Worm (Caenorhabditis elegans): Measurements from ENCODE around the gene calu-1.

calu-1 gene

DNA sequence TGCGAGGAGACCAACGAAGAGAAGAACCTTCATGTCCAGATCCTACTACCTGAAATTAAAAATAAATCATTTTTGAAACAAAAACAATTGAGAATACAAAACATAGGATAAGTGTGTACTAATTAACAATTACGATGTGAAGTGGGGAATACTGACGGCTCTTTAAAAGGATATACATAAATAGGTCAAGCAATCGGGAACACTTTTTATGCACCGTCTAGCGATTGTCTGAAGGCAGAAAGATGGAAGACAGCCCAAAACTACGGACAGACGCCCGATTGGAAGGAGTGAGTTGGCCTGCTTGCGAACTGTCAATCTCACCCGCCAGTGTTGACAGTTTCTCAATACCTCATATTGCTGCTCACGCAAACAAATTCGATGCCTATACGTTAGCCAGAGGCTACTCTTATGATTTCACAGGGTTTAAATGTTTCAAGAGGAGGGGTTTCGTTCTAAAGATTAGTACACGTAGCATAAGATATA, at the start of gene calu-1:
Gene calu-1 (minus strand): TSS at position 51 of the 483 bp plus-strand sequence.
- no peak for TF ChIP-seq unc-62 (GFP tag; optimal IDR thresholded peaks at IDR 0.05)

DNA sequence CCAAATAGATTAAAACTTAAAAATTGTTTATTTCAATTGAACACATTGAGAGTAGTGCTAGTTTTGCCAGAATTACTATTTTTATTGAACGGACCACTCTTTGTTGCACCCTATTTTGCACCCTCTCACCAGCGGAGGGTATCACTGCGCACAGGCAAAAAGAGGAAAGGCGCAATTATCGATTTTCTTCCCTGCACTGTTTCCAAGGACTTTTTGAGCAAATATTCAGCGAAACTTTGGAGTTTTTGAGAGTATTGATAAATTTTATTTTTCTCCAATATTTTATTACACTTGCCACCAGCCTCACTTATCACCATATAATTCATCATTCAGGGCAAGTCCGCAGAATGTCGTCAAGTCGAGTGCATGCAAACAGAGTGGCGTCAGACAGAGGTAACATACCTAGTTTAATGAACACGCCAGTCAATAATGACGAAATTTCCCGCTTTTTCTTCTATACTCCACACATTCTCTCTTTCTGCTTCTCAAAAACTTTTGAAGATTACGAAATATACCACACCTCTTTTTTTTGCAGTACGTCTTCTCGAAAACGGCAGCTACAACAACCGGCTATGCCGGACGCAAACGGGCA, 47.4 kb upstream of the calu-1 start:
- TF ChIP-seq unc-62 (GFP tag; optimal IDR thresholded peaks at IDR 0.05) = no peak

DNA sequence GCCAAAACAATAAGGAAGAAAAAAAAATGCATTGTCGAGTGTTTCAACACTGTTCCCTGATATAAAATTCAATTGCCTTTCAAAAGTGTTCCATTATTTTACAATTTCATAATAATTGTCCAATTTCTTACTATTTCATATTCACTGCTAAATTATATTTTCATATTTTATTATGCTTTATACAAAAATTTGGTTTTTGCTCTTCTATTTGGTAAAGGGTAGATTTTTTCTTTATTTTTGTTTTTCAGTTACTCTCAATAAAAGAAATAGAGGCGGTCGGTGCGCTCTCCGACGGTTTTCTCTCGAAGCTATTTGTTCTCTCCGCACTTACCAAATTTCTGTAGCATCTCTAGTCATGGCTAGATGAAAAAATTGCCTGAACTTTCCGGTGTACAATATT, 46.9 kb upstream of the calu-1 start, which contains the start of gene sek-3:
Gene sek-3 (plus strand): TSS at position 301 of the 400 bp plus-strand sequence.
- no peak for TF ChIP-seq unc-62 (GFP tag; optimal IDR thresholded peaks at IDR 0.05)

DNA sequence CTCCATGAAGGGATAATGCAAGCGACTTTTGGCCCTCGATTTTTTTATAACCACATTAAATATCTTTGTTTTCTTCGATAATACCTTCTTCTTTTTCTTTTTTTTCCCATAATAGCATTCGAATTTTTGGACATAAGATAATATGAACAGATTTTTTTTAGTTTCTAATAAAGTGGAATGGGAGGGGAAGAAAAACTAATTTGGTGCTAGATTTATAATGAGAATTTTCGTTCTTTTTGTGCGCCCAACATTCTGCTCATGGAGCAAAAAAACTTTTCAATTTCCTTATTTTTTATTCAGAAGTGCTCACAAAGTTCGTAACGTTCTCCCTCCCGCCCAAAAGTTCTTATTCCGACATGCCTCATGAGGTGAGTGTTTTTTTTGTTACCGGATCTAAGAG, 45.1 kb upstream of the calu-1 start, which contains the start of gene ZC449.8:
Gene ZC449.8 (plus strand): TSS at position 301 of the 400 bp plus-strand sequence.
- no peak for TF ChIP-seq unc-62 (GFP tag; optimal IDR thresholded peaks at IDR 0.05)

DNA sequence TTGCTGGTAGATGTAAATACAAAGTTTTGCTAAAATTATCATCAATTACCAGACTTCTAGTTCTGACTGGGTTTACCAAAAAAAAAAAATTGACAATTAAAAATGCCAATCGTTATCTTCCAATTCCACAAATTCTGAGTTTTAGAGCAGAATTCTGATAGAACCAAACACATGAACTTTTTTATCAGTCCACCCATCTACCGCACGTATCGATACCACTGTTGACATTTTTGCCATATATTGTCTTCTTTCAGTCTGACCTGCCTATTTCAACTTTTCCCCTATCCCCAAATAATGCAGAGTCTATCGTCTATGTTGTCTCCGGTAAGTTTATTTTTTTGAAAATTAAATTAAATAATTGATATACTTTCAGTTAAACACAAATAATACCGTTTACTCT, 43.1 kb upstream of the calu-1 start, which contains the start of gene ZC449.7:
Gene ZC449.7 (plus strand): TSS at position 249 of the 400 bp plus-strand sequence.
- no peak for TF ChIP-seq unc-62 (GFP tag; optimal IDR thresholded peaks at IDR 0.05)

DNA sequence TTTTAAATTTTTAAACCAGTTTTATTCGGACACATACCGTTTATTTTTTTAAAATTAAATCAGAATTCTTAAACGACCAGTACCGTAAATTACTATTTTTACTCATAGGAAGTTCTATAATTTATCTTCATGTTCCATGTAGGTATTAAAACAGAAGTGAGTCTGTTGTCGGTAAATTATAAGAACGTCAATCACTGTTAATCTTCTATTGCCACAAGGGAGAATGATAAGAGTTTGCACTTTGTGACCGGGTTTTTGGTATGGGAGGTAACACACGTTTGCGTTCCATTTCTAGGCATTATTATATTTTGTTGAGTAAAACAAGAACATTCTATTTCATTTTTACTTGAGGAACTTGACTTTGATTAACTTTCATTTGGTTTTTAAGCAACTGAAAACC, 38.3 kb upstream of the calu-1 start, which contains the start of gene hsd-3:
Gene hsd-3 (plus strand): TSS at position 301 of the 400 bp plus-strand sequence.
- TF ChIP-seq unc-62 (GFP tag; optimal IDR thresholded peaks at IDR 0.05) = no peak

DNA sequence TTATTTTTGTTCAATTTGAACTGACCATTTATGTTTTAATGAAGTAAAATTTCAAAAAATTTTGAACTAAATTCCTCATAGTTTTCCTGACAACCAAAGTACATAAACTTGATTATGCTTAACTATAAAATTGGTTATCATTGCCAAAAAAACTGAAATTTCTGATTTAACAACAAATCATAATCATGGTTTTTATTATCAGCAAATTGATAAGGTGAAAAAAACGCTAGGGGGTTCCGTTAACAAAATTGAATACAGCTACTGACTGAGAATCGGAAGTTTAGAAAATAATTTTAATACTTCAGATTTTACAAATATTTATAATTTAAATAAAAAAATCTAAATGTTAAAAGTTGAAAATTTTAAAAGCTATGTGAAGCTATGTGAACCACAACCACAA, 36.3 kb upstream of the calu-1 start:
- no peak for TF ChIP-seq unc-62 (GFP tag; optimal IDR thresholded peaks at IDR 0.05)

DNA sequence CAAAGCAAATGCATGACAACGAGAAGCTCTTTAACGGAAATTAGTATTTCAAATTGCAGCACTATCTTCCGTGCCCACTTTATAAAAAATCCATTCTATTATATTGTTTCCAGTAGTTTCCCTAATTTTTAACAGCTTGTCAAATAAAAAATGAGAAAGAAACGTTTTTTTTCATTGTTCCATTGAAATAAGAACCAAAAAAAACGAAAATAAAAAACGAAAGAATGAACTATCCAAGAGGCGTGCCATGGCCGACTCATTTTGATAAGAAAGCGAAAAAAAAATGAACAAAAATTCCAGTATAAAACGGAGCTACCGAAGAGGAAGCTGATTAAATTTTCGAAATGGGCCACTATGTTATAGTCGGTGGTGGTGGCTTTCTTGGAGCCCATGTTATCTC, 34.2 kb upstream of the calu-1 start, which contains the start of gene hsd-2:
Gene hsd-2 (plus strand): TSS at position 301 of the 400 bp plus-strand sequence.
- no peak for TF ChIP-seq unc-62 (GFP tag; optimal IDR thresholded peaks at IDR 0.05)

DNA sequence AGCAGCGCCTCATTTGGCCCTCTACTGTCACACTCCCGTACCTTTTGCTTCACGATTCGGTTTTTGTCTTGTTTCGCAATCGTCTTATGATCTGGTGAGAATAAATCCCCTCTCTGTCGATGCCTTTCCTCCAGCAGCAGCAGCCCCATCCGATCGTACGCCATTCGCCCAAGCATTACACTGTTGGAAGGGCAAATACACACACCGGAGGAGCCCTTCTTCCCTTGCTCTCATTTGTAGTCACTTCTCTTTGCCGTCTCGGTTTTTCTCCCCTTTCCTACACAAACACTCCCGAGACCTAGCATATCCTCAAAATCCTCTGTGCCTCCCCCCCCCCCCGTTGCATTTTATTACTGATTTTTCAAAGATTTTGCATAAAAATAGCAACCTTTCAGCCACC, 28.2 kb upstream of the calu-1 start, which contains the start of gene set-30:
Gene set-30 (plus strand): TSS at position 396 of the 400 bp plus-strand sequence.
- TF ChIP-seq unc-62 (GFP tag; optimal IDR thresholded peaks at IDR 0.05) = no peak

DNA sequence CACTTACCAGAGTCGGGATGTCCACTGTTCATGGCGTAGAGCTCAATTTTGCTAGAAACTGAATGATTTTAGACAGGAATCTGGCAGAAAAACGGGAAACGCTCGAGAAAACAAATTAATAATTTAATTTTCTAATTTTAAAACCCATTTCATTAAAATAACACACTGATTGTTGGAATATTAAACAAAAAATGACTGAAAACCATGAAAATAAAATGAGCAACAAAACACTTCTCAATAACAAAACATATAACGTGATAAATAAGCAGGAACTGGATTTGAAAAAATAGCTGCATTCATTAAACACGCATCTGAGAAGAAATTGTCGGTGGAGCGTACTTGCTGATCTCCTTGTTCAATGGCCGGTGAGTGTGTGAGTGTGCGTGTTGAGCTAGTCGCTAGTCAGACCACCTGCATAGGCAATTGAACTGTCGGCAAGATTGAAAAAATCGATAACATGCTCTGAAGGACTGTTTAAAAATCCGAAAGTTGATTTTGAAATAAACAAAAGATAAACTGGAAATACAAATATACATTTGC, 26.9 kb upstream of the calu-1 start, which contains the start of gene ZC8.6:
Gene ZC8.6 (minus strand): TSS at position 51 of the 540 bp plus-strand sequence.
- no peak for TF ChIP-seq unc-62 (GFP tag; optimal IDR thresholded peaks at IDR 0.05)

DNA sequence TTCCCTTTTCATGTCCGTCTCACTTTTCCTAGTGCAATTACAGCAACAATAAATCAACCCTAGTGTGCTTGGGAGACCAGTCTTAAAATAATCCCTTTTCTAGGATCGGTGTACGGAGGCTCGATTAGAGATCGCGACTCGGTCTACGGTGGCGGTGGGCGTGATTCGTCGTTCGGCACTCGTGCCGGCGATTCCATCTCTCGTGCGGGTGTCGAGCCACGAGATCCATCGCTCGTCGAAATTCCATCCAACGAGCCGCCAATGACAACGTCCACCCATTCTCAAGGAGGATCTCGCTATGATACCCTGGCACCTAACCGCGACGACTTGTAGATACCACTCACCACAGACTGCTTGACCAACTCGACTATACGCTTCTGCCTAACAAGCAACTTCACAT, 21.8 kb upstream of the calu-1 start:
- TF ChIP-seq unc-62 (GFP tag; optimal IDR thresholded peaks at IDR 0.05) = no peak

DNA sequence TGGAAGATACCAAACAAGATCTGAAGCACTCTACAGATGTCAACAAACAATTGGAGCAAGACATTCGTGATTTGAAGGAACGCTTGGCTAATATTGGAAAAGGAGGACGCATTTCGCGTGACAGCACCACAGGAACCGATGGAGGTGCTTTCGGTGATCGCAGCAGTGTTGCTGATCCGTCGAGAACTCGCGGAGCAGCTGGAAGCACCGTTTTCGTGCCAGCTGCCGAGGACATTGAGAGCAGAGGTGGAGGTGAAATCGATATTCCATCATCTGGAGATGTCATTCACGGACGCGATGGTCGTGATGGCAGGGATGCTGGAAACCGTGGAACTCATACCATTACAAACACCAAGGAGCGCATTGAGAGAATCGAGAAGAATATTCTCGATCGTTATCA, 16.9 kb upstream of the calu-1 start:
- TF ChIP-seq unc-62 (GFP tag; optimal IDR thresholded peaks at IDR 0.05) = no peak

DNA sequence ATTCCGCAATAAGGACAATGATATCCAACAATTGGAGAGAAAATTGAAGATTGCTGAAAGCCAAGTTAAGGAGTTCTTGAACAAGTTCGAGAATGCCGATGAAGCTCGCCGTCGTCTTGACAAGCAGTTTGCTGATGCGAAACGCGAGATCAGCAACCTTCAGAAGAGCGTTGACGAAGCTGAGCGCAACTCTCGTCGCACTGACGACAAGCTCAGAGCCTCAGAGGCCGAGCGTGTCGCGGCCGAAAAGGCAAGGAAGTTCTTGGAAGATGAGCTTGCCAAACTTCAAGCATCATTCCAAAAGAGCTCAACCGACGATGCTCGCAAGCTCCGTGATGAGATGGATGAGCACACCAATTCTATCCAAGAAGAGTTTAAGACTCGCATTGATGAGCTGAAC, 15.6 kb upstream of the calu-1 start:
- TF ChIP-seq unc-62 (GFP tag; optimal IDR thresholded peaks at IDR 0.05) = no peak

DNA sequence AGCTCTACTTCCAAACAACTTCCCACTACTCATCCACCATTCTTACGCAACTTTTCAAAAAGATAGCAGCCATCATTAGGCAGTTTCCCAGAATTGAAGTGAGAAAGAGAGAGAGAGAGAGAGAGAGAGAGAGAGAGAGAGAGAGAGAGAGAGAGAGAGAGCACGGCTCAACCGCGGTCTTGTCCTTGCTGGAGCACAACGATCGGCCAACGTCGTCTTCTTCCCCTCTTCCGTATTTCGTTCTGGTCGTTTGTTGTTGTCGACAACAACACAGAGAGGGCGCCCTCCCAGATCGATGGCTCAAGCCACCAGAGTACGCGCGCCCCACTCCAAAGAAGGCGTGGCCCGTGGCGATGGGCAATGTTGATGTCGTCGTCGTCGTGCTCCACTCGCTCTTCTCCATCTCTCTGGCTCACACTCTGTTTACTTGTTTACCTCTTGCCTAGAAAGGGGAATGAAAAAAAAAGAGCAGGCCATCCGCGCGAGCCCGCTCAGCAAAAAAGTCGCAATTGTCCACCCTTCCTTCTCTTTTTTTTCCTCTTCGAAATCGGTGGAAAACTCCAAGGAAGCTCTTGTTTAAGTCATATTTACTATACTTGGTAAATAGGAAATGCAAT, 11.4 kb upstream of the calu-1 start:
- no peak for TF ChIP-seq unc-62 (GFP tag; optimal IDR thresholded peaks at IDR 0.05)

DNA sequence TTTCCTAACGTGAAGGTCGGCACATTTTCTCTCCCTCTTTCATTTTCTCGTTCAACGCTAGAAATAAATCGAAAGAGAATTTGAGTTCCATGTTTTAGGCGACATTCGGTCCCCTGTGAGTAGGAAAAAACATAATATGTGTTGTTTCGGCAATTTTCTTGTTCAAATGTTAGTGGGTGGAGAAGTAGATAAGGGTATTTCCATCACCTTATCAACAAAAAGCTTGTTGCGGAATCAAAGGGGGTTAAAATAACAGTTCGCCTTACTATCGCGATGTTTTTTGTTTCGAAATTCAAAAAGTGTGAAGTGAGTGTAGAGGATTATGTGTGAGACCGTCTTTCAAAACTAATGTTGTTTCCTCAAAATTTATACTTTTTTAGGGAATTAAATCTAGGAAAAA, 10.9 kb upstream of the calu-1 start:
- TF ChIP-seq unc-62 (GFP tag; optimal IDR thresholded peaks at IDR 0.05) = no peak

DNA sequence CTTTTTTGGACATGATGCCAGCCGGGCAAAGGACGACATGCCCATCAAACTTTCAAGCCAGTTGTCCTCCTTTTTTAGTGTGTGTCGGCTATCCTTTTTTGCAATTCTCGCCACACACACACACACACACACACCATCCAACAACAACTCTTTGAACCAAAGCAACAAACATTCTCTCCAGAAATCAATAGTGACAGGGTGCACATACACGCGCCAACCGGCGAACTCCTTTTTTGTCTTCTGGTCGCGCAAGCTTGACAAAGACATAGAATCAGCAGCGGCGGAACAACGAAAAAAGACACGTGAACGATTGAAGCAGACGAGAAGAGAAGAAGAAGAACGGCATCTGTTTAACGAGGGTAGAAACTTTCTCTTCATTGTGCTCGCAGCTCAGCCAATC, 10.3 kb upstream of the calu-1 start:
- no peak for TF ChIP-seq unc-62 (GFP tag; optimal IDR thresholded peaks at IDR 0.05)

DNA sequence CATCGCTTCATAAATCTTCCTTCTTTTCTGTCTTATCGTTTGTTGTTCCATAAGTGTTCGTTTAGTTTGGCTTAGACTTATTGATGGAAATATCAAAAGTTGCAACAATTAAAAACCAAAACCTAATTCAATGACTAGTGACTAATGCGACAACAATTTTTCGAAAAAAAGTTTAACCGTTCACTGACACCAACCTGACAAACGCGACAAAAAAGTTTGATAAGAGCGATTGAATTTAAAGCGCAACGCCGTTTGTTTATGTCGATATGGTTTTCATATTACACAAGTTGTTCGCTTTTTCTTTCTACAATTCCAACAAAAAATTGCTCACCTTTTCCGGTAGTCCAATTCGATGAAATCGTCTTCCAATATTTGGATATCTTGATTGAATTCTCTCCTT, 8.3 kb upstream of the calu-1 start:
- no peak for TF ChIP-seq unc-62 (GFP tag; optimal IDR thresholded peaks at IDR 0.05)
